Fruit fly (Drosophila melanogaster) whole organism, adult: ENCODE results near the gene CG6066.

ENCODE experiments used
- CG11617 ChIP-seq: fragments of 200-800 bp; sonication (Bioruptor generic); optimal IDR thresholded peaks from 2 replicates; lab custom pipeline; 2017; ENCODE audit warnings: mild to moderate bottlenecking, missing biosample characterization, missing genetic modification reagents, missing genetic modification characterization
- CG12768 ChIP-seq: fragments of 200-800 bp; sonication (Bioruptor generic); optimal IDR thresholded peaks from 2 replicates; lab custom pipeline; 2017; ENCODE audit warnings: missing biosample characterization, missing genetic modification characterization, mild to moderate bottlenecking, moderate library complexity, missing genetic modification reagents
- CG14711 ChIP-seq: fragments of 200-800 bp; sonication (Bioruptor generic); optimal IDR thresholded peaks from 2 replicates; lab custom pipeline; 2018; ENCODE audit warnings: missing biosample characterization, mild to moderate bottlenecking, missing genetic modification characterization, moderate library complexity
- CG1620 ChIP-seq: fragments of 200-800 bp; sonication (Bioruptor generic); optimal IDR thresholded peaks from 2 replicates; lab custom pipeline; 2016; ENCODE audit warnings: missing biosample characterization, missing genetic modification characterization
- CG33017 ChIP-seq: fragments of 200-800 bp; sonication (Bioruptor generic); optimal IDR thresholded peaks from 2 replicates; lab custom pipeline; 2018; ENCODE audit warnings: missing biosample characterization, mild to moderate bottlenecking, missing genetic modification characterization, moderate library complexity
- CG5204 ChIP-seq: fragments of 200-800 bp; sonication (Bioruptor generic); optimal IDR thresholded peaks from 2 replicates; lab custom pipeline; 2016; ENCODE audit warnings: missing biosample characterization, missing genetic modification characterization
- CG7045 ChIP-seq: fragments of 200-800 bp; sonication (Bioruptor generic); optimal IDR thresholded peaks from 2 replicates; lab custom pipeline; 2017; ENCODE audit warnings: missing biosample characterization, mild to moderate bottlenecking, missing genetic modification characterization
- CG7101 ChIP-seq: fragments of 200-800 bp; sonication (Bioruptor generic); optimal IDR thresholded peaks from 2 replicates; lab custom pipeline; 2018; ENCODE audit warnings: missing biosample characterization, mild to moderate bottlenecking, missing genetic modification characterization, moderate library complexity
- Clk ChIP-seq: fragments of 200-800 bp; sonication (Bioruptor generic); optimal IDR thresholded peaks from 2 replicates; lab custom pipeline; 2017; ENCODE audit warnings: missing biosample characterization, missing genetic modification characterization
- Crg-1 ChIP-seq: fragments of 200-800 bp; sonication (Bioruptor generic); optimal IDR thresholded peaks from 2 replicates; lab custom pipeline; 2016; ENCODE audit warnings: missing biosample characterization, missing genetic modification characterization
- Hr96 ChIP-seq: fragments of 200-800 bp; sonication (Bioruptor generic); optimal IDR thresholded peaks from 2 replicates; lab custom pipeline; 2016; ENCODE audit warnings: missing biosample characterization, missing genetic modification characterization
- Mnt ChIP-seq: fragments of 200-800 bp; sonication (Bioruptor generic); optimal IDR thresholded peaks from 2 replicates; lab custom pipeline; 2016; ENCODE audit warnings: missing biosample characterization, mild to moderate bottlenecking, missing genetic modification characterization
- bab1 ChIP-seq: fragments of 200-800 bp; sonication (Bioruptor generic); optimal IDR thresholded peaks from 3 replicates; lab custom pipeline; 2019; ENCODE audit warnings: missing biosample characterization, mild to moderate bottlenecking, missing genetic modification characterization, moderate library complexity
- cic ChIP-seq: fragments of 200-800 bp; sonication (Bioruptor generic); optimal IDR thresholded peaks from 2 replicates; lab custom pipeline; 2017; ENCODE audit warnings: missing biosample characterization, mild to moderate bottlenecking, missing genetic modification characterization, moderate library complexity
- cnc ChIP-seq, 2 experiments: fragments of >200 bp; optimal IDR thresholded peaks; 2 replicates each; lab custom pipeline; 2017
- kay ChIP-seq: fragments of 200-800 bp; sonication (Bioruptor generic); peaks from one replicate; lab custom pipeline; 2016; ENCODE audit warnings: missing biosample characterization, missing genetic modification characterization, borderline replicate concordance
- ovo ChIP-seq: fragments of 200-800 bp; sonication (Bioruptor generic); optimal IDR thresholded peaks from 2 replicates; lab custom pipeline; 2016; ENCODE audit warnings: missing biosample characterization, missing genetic modification characterization
- pad ChIP-seq: fragments of 200-800 bp; sonication (Bioruptor generic); optimal IDR thresholded peaks from 3 replicates; lab custom pipeline; 2017; ENCODE audit warnings: missing biosample characterization, missing genetic modification characterization, mild to moderate bottlenecking, moderate library complexity, missing genetic modification reagents
- tj ChIP-seq: fragments of 200-800 bp; sonication (Bioruptor generic); optimal IDR thresholded peaks from 3 replicates; lab custom pipeline; 2017; ENCODE audit warnings: missing biosample characterization, mild to moderate bottlenecking, missing genetic modification characterization, moderate library complexity
- toe ChIP-seq: fragments of 200-800 bp; sonication (Bioruptor generic); optimal IDR thresholded peaks from 2 replicates; lab custom pipeline; 2016; ENCODE audit warnings: missing biosample characterization, missing genetic modification characterization

CG6066 gene

DNA sequence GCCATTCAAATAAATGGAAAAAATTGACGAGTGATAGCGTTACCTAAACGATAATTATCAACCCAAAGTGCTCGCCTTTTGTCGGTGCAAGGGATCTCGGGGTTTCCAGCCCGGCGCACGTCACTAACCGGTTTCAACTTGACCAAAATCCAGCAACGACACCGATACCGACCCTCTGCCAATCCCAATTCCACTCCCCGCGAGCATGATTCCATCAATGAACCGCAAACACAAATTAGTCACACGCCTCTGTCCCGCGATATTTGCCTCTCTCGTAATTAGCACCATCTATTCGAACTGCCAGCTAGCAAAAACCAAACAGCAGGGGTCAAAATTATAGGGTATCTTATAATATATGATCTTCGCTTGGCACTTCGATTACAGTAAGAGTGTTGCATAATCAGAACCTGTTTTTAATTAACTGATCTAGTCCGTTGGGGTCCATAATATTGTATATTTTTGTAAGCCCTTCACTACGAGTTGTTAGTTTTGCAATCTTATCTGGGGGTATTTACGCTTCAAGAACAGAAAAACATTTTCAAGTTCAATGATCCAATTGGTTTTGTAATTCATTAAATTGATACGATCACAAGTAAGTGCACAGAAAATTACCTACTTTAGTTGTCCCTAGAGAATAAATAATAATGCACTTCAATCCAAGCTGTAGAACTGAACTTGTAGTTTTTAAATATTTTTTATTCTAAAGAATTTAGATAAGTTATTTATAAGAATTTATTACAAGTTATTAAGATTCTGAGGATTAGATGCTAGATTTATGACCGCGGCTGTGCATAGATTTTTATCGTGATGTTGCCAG, 36.8 kb upstream of the CG6066 start:
- TF ChIP-seq kay (GFP tag; lab: Kevin White, UChicago) (peak; percentile 94), Crg-1 (GFP tag; lab: Kevin White, UChicago) (no peak), CG7101 (tag; lab: Kevin White, UChicago) (peak; percentile 61), CG14711 (tag; lab: Kevin White, UChicago) (peak; percentile 34), CG11617 (peak; percentile 71), Clk (GFP tag; lab: Kevin White, UChicago) (no peak), toe (no peak), CG7045 (GFP tag; lab: Kevin White, UChicago) (peak; percentile 64), cic (GFP tag; lab: Kevin White, UChicago) (peak; percentile 59), ovo (GFP tag; lab: Kevin White, UChicago) (no peak), pad (no peak), Hr96 (GFP tag; lab: Kevin White, UChicago) (no peak), CG5204 (GFP tag; lab: Kevin White, UChicago) (peak; percentile 41), CG33017 (tag; lab: Kevin White, UChicago) (peak; percentile 47), CG1620 (GFP tag; lab: Kevin White, UChicago) (no peak), bab1 (no peak), cnc (optimal IDR thresholded peaks at IDR 0.05; lab: Kevin White, UChicago) (no peak), Mnt (no peak), tj (GFP tag; lab: Kevin White, UChicago) (no peak), CG12768 (peak; percentile 47)

DNA sequence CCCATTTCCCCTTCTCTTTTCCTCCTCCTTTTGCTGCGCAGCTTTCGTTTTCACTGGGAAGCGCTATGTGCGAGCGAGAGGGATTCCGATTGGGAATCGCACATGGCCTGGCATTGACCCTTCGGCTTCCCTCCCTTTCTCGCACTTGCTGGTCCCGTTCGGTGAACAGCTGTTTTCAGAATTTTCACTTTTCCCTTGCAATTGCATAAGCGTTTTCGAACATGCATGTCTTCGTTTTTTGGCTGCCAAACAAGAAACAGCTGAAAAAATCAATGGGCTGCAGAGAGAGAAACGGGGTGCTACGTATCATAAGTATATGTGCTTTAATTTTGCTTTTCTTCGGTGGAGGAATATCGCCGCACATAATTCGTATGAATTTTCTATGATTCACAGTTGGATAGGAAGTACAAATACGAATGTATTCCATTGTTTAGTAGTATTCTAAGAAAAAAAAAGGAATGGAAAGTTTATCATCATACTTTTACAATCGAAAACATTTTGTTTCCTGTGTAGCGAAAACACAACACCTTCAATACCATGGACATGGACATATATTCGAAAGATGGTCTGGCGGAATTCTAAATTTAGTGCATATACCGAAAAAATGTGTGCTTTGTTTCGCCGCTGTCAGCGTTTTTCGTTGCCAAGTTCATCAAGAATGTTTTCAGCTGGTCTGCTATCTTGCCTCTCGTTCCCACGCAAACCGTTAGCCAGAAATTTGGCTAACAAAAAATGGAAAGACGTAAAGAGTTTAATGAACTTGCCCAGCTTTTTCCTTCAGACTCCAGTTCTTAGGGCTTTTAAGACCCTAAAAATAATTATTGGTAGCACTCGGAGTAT, 35.8 kb upstream of the CG6066 start:
- TF ChIP-seq CG1620 (GFP tag; lab: Kevin White, UChicago): no peak
- no peak for TF ChIP-seq CG33017 (tag; lab: Kevin White, UChicago)
- TF ChIP-seq CG7045 (GFP tag; lab: Kevin White, UChicago): peak; percentile 2
- TF ChIP-seq CG12768: peak; percentile 27
- TF ChIP-seq Hr96 (GFP tag; lab: Kevin White, UChicago): no peak
- no peak for TF ChIP-seq Clk (GFP tag; lab: Kevin White, UChicago)
- no peak for TF ChIP-seq toe
- no peak for TF ChIP-seq cnc (optimal IDR thresholded peaks at IDR 0.05; lab: Kevin White, UChicago)
- peak; percentile 42 for TF ChIP-seq CG7101 (tag; lab: Kevin White, UChicago)
- peak; percentile 80 for TF ChIP-seq tj (GFP tag; lab: Kevin White, UChicago)
- TF ChIP-seq ovo (GFP tag; lab: Kevin White, UChicago): no peak
- TF ChIP-seq CG11617: peak; percentile 58
- peak; percentile 76 for TF ChIP-seq bab1
- no peak for TF ChIP-seq cic (GFP tag; lab: Kevin White, UChicago)
- TF ChIP-seq pad: peak; percentile 86
- TF ChIP-seq CG5204 (GFP tag; lab: Kevin White, UChicago): peak; percentile 29
- peak; percentile 60 for TF ChIP-seq CG14711 (tag; lab: Kevin White, UChicago)
- no peak for TF ChIP-seq kay (GFP tag; lab: Kevin White, UChicago)
- TF ChIP-seq Mnt: peak; percentile 79
- TF ChIP-seq Crg-1 (GFP tag; lab: Kevin White, UChicago): peak; percentile 43

DNA sequence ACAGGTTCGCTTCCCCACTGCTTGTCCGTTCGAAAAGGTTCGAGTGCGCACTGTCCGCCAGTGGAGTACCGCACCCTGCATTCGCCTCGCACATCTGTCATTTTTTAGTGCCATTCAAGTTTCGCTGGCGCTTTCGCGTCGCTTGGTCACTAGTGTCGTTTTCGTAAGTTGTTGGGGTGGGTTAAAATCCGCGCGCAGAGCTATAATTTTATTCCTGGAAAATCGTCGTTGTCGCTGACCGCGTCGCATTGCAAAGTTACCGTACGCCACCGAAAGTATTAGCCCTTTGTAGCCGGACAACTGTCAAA, 35.0 kb upstream of the CG6066 start, which contains the start of gene Men-b:
TSS of gene Men-b (plus strand) at position 147 of the 308 bp plus-strand sequence.
- TF ChIP-seq tj (GFP tag; lab: Kevin White, UChicago) (no peak), bab1 (peak; percentile 20), cic (GFP tag; lab: Kevin White, UChicago) (peak; percentile 28), CG7101 (tag; lab: Kevin White, UChicago) (no peak), CG11617 (no peak), CG5204 (GFP tag; lab: Kevin White, UChicago) (no peak), Crg-1 (GFP tag; lab: Kevin White, UChicago) (no peak), CG1620 (GFP tag; lab: Kevin White, UChicago) (no peak), CG33017 (tag; lab: Kevin White, UChicago) (no peak), CG7045 (GFP tag; lab: Kevin White, UChicago) (no peak), toe (no peak), kay (GFP tag; lab: Kevin White, UChicago) (no peak)

DNA sequence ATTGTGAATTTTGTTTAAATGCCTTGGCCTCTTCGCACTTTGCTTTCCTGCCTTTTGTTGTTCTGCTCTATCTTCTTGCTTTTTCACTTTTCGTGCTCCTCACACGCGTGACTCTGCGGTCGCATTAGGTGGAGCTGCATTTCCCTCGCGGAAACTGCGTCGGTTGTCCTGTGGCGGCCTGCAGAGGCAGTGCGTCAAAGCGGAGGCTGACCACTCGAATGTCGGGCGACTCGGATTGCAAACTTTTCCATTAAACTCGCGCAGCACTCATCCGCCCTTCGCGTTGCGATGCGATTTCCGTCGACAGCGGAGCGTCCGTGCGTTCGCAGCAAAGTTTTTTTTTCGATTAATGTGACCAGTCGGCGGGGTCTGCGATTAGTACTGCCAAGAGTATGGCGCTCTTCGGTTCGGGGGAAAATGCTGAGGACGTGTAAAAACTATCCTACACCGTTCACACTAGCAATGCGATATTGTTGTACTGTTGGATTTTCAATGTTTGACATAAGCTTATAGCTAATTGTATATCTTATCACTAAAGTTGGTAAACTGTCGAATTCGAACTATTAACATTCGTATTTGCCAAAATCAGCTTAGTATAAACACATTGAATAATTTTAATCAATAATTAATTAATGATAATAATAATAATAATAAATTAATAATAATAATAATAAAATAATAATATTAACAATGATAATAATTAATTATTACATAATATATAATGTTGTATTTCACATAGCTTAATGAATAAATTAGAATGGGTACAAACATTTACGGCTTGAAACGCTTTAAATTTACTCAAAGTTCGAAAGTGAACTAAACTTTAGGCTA, 34.4 kb upstream of the CG6066 start, which contains the start of gene CG6051:
TSS of gene CG6051 (minus strand) at position 385 of the 831 bp plus-strand sequence.
- TF ChIP-seq ovo (GFP tag; lab: Kevin White, UChicago) (no peak), CG5204 (GFP tag; lab: Kevin White, UChicago) (no peak), tj (GFP tag; lab: Kevin White, UChicago) (peak; percentile 43), CG7101 (tag; lab: Kevin White, UChicago) (no peak), cic (GFP tag; lab: Kevin White, UChicago) (no peak), Clk (GFP tag; lab: Kevin White, UChicago) (peak; percentile 26), CG33017 (tag; lab: Kevin White, UChicago) (peak; percentile 1), Mnt (peak; percentile 76), CG14711 (tag; lab: Kevin White, UChicago) (no peak), CG1620 (GFP tag; lab: Kevin White, UChicago) (peak; percentile 39), CG12768 (peak; percentile 0), bab1 (peak; percentile 62), toe (peak; percentile 51), CG7045 (GFP tag; lab: Kevin White, UChicago) (peak; percentile 17), Hr96 (GFP tag; lab: Kevin White, UChicago) (peak; percentile 39), cnc (optimal IDR thresholded peaks at IDR 0.05; lab: Kevin White, UChicago) (no peak), Crg-1 (GFP tag; lab: Kevin White, UChicago) (no peak), pad (no peak), kay (GFP tag; lab: Kevin White, UChicago) (no peak), CG11617 (peak; percentile 26)
